Fruit fly (Drosophila melanogaster) whole organism, embryonic: ENCODE measurements around the gene CG13367.

ENCODE experiments used
- BEAF-32 ChIP-seq: fragments of 200-800 bp; sonication (Bioruptor generic); optimal IDR thresholded peaks from 3 replicates; lab custom pipeline; 2017; ENCODE audit warnings: missing biosample characterization, missing genetic modification characterization, mild to moderate bottlenecking, moderate library complexity, missing genetic modification reagents
- C15 ChIP-seq: fragments of 200-800 bp; sonication (Bioruptor generic); IDR thresholded peaks from 3 replicates; pipeline ENCODE4 v1.3.6; 2022; ENCODE audit warnings: missing biosample characterization, missing genetic modification characterization
- CG11085 ChIP-seq: fragments of 200-800 bp; sonication (Bioruptor generic); IDR thresholded peaks from 2 replicates; pipeline ENCODE4 v1.3.6; 2022; ENCODE audit warnings: missing biosample characterization, missing genetic modification characterization
- CG12155 ChIP-seq: fragments of 200-800 bp; sonication (Bioruptor generic); optimal IDR thresholded peaks from 3 replicates; lab custom pipeline; 2016; ENCODE audit warnings: missing biosample characterization, missing genetic modification characterization
- CG12236 ChIP-seq: fragments of 200-800 bp; sonication (Bioruptor generic); optimal IDR thresholded peaks from 2 replicates; lab custom pipeline; 2016; ENCODE audit warnings: missing biosample characterization, missing genetic modification characterization
- CG12299 ChIP-seq: fragments of 200-800 bp; sonication (Bioruptor generic); optimal IDR thresholded peaks from 2 replicates; lab custom pipeline; 2018; ENCODE audit warnings: missing biosample characterization, mild to moderate bottlenecking, missing genetic modification characterization
- CG12942 ChIP-seq: fragments of 200-800 bp; sonication (Bioruptor generic); optimal IDR thresholded peaks from 3 replicates; lab custom pipeline; 2016; ENCODE audit warnings: missing biosample characterization, missing genetic modification characterization
- CG13296 ChIP-seq: fragments of 200-800 bp; sonication (Bioruptor generic); optimal IDR thresholded peaks from 3 replicates; lab custom pipeline; 2018; ENCODE audit warnings: missing biosample characterization, mild to moderate bottlenecking, missing genetic modification characterization
- CG15514 ChIP-seq: fragments of 200-800 bp; sonication (Bioruptor generic); optimal IDR thresholded peaks from 3 replicates; lab custom pipeline; 2017; ENCODE audit warnings: missing biosample characterization, missing genetic modification characterization, mild to moderate bottlenecking, moderate library complexity, missing genetic modification reagents
- CG17385 ChIP-seq: fragments of 200-800 bp; sonication (Bioruptor generic); optimal IDR thresholded peaks from 3 replicates; lab custom pipeline; 2018; ENCODE audit warnings: missing biosample characterization, mild to moderate bottlenecking, missing genetic modification characterization
- CG17568 ChIP-seq: fragments of 200-800 bp; sonication (Bioruptor generic); optimal IDR thresholded peaks from 2 replicates; lab custom pipeline; 2018; ENCODE audit warnings: missing biosample characterization, mild to moderate bottlenecking, missing genetic modification characterization, moderate library complexity
- CG2116 ChIP-seq: fragments of 200-800 bp; sonication (Bioruptor generic); optimal IDR thresholded peaks from 3 replicates; lab custom pipeline; 2018; ENCODE audit warnings: missing biosample characterization, mild to moderate bottlenecking, missing genetic modification characterization
- CG31365 ChIP-seq: fragments of 200-800 bp; sonication (Bioruptor generic); optimal IDR thresholded peaks from 2 replicates; lab custom pipeline; 2018; ENCODE audit warnings: missing biosample characterization, mild to moderate bottlenecking, missing genetic modification characterization
- CG33213 ChIP-seq: fragments of 200-800 bp; sonication (Bioruptor generic); optimal IDR thresholded peaks from 3 replicates; lab custom pipeline; 2016; ENCODE audit warnings: missing biosample characterization, missing genetic modification characterization
- CG4730 ChIP-seq: fragments of 200-800 bp; sonication (Bioruptor generic); IDR thresholded peaks from 2 replicates; pipeline ENCODE4 v1.3.6; 2022; ENCODE audit warnings: missing biosample characterization, missing genetic modification characterization
- Chrac-16 ChIP-seq: fragments of 200-800 bp; sonication (Bioruptor generic); optimal IDR thresholded peaks from 3 replicates; lab custom pipeline; 2016; ENCODE audit warnings: missing biosample characterization, missing genetic modification characterization
- D19A ChIP-seq: fragments of 200-800 bp; optimal IDR thresholded peaks from 3 replicates; lab custom pipeline; 2019; ENCODE audit warnings: missing biosample characterization, mild to moderate bottlenecking, missing genetic modification characterization, moderate library complexity
- Dll ChIP-seq: fragments of 200-800 bp; sonication (Bioruptor generic); IDR thresholded peaks from 4 replicates; pipeline ENCODE4 v1.3.6; 2022; ENCODE audit warnings: missing biosample characterization, missing genetic modification characterization; ENCODE audit not compliant: partially characterized antibody
- Eip74EF ChIP-seq, 2 experiments: fragments of 200-800 bp in 1 of 2; fragments of >200 bp in 1 of 2; sonication (Bioruptor generic) in 1 of 2; optimal IDR thresholded peaks; 2 replicates each; lab custom pipeline; 2017 to 2019; ENCODE audit warnings: missing biosample characterization in 2 of 2, missing genetic modification characterization in 2 of 2, mild to moderate bottlenecking in 1 of 2, moderate library complexity in 1 of 2
- HLH4C ChIP-seq: fragments of 200-800 bp; sonication (Bioruptor generic); IDR thresholded peaks from 3 replicates; pipeline ENCODE4 v1.3.6; 2022; ENCODE audit warnings: missing biosample characterization, missing genetic modification characterization; ENCODE audit not compliant: partially characterized antibody
- Mes4 ChIP-seq: fragments of 200-800 bp; sonication (Bioruptor generic); optimal IDR thresholded peaks from 2 replicates; lab custom pipeline; 2016; ENCODE audit warnings: missing biosample characterization, missing genetic modification characterization
- Nf-YA ChIP-seq: fragments of 200-800 bp; sonication (Bioruptor generic); IDR thresholded peaks from 2 replicates; pipeline ENCODE4 v1.3.6; 2022; ENCODE audit warnings: missing biosample characterization, missing genetic modification characterization
- Oli ChIP-seq: fragments of 200-800 bp; sonication (Bioruptor generic); optimal IDR thresholded peaks from 2 replicates; lab custom pipeline; 2018; ENCODE audit warnings: missing biosample characterization, mild to moderate bottlenecking, missing genetic modification characterization, moderate library complexity
- Opbp ChIP-seq: fragments of 200-800 bp; sonication (Bioruptor generic); IDR thresholded peaks from 3 replicates; pipeline ENCODE4 v1.3.6; 2022; ENCODE audit warnings: missing biosample characterization, missing genetic modification characterization; ENCODE audit not compliant: partially characterized antibody
- Rfx ChIP-seq: fragments of 200-800 bp; sonication (Bioruptor generic); IDR thresholded peaks from 2 replicates; pipeline ENCODE4 v1.3.6; 2022; ENCODE audit warnings: missing biosample characterization, missing genetic modification characterization
- Side ChIP-seq: fragments of 200-800 bp; sonication (Bioruptor generic); optimal IDR thresholded peaks from 2 replicates; lab custom pipeline; 2016; ENCODE audit warnings: missing biosample characterization, missing genetic modification characterization
- Sin3A ChIP-seq: fragments of >200 bp; optimal IDR thresholded peaks from 2 replicates; lab custom pipeline; 2018
- ab ChIP-seq: fragments of 200-800 bp; sonication (Bioruptor generic); optimal IDR thresholded peaks from 2 replicates; lab custom pipeline; 2016; ENCODE audit warnings: missing biosample characterization, missing genetic modification characterization
- abd-A ChIP-seq: fragments of 200-800 bp; sonication (Bioruptor generic); optimal IDR thresholded peaks from 3 replicates; lab custom pipeline; 2019; ENCODE audit warnings: missing biosample characterization, mild to moderate bottlenecking, missing genetic modification characterization, moderate library complexity
- bsh ChIP-seq, 2 experiments: fragments of 200-800 bp; sonication (Bioruptor generic); optimal IDR thresholded peaks; 2 replicates each; lab custom pipeline; 2017 to 2018; ENCODE audit warnings: mild to moderate bottlenecking in 2 of 2, missing biosample characterization in 2 of 2, missing genetic modification characterization in 2 of 2, moderate library complexity in 1 of 2
- btn ChIP-seq: fragments of 200-800 bp; sonication (Bioruptor generic); optimal IDR thresholded peaks from 2 replicates; lab custom pipeline; 2016; ENCODE audit warnings: missing biosample characterization, missing genetic modification characterization
- chinmo ChIP-seq: fragments of 200-800 bp; sonication (Bioruptor generic); IDR thresholded peaks from 4 replicates; pipeline ENCODE4 v1.3.6; 2022; ENCODE audit warnings: missing biosample characterization, missing genetic modification characterization; ENCODE audit not compliant: partially characterized antibody
- croc ChIP-seq: fragments of 200-800 bp; sonication (Bioruptor generic); conservative IDR thresholded peaks from 3 replicates; pipeline ENCODE4 v1.3.6; 2022; ENCODE audit warnings: missing biosample characterization, missing genetic modification characterization
- fd102C ChIP-seq: fragments of 200-800 bp; sonication (Bioruptor generic); optimal IDR thresholded peaks from 2 replicates; lab custom pipeline; 2018; ENCODE audit warnings: missing biosample characterization, mild to moderate bottlenecking, missing genetic modification characterization, moderate library complexity
- gem ChIP-seq: fragments of 200-800 bp; sonication (Bioruptor generic); optimal IDR thresholded peaks from 2 replicates; lab custom pipeline; 2019; ENCODE audit warnings: missing biosample characterization, mild to moderate bottlenecking, missing genetic modification characterization, moderate library complexity
- jumu ChIP-seq: fragments of 200-800 bp; sonication (Bioruptor generic); optimal IDR thresholded peaks from 3 replicates; lab custom pipeline; 2016; ENCODE audit warnings: missing biosample characterization, missing genetic modification characterization
- nmo ChIP-seq: fragments of 200-800 bp; sonication (Bioruptor generic); optimal IDR thresholded peaks from 2 replicates; lab custom pipeline; 2018; ENCODE audit warnings: missing biosample characterization, mild to moderate bottlenecking, missing genetic modification characterization, moderate library complexity
- nom ChIP-seq: fragments of 200-800 bp; sonication (Bioruptor generic); optimal IDR thresholded peaks from 2 replicates; lab custom pipeline; 2017; ENCODE audit warnings: missing biosample characterization, missing genetic modification characterization, mild to moderate bottlenecking, moderate library complexity, missing genetic modification reagents
- odd ChIP-seq: fragments of 200-800 bp; sonication (Bioruptor generic); optimal IDR thresholded peaks from 2 replicates; lab custom pipeline; 2017; ENCODE audit warnings: missing biosample characterization, mild to moderate bottlenecking, missing genetic modification characterization
- pita ChIP-seq: fragments of 200-800 bp; sonication (Bioruptor generic); optimal IDR thresholded peaks from 2 replicates; lab custom pipeline; 2017; ENCODE audit warnings: missing biosample characterization, mild to moderate bottlenecking, missing genetic modification characterization
- pzg ChIP-seq: fragments of 200-800 bp; sonication (Bioruptor generic); optimal IDR thresholded peaks from 3 replicates; lab custom pipeline; 2018; ENCODE audit warnings: missing biosample characterization, mild to moderate bottlenecking, missing genetic modification characterization, moderate library complexity
- salm ChIP-seq: fragments of 200-800 bp; sonication (Bioruptor generic); optimal IDR thresholded peaks from 2 replicates; lab custom pipeline; 2018; ENCODE audit warnings: missing biosample characterization, mild to moderate bottlenecking, missing genetic modification characterization
- sens-2 ChIP-seq: fragments of 200-800 bp; sonication (Bioruptor generic); IDR thresholded peaks from 2 replicates; pipeline ENCODE4 v1.3.6; 2022; ENCODE audit warnings: missing biosample characterization, missing genetic modification characterization
- sna ChIP-seq: fragments of 200-800 bp; sonication (Bioruptor generic); IDR thresholded peaks from 2 replicates; pipeline ENCODE4 v1.3.6; 2022; ENCODE audit warnings: missing biosample characterization, missing genetic modification characterization; ENCODE audit not compliant: partially characterized antibody
- tna ChIP-seq: fragments of 200-800 bp; sonication (Bioruptor generic); IDR thresholded peaks from 2 replicates; pipeline ENCODE4 v1.3.6; 2022; ENCODE audit warnings: missing biosample characterization, missing genetic modification characterization; ENCODE audit not compliant: partially characterized antibody
- ttk ChIP-seq: fragments of 200-800 bp; sonication (Bioruptor generic); IDR thresholded peaks from 2 replicates; pipeline ENCODE4 v2.1.2; 2022; ENCODE audit warnings: missing biosample characterization, missing genetic modification characterization
- vfl ChIP-seq: fragments of 200-800 bp; sonication (Bioruptor generic); optimal IDR thresholded peaks from 2 replicates; lab custom pipeline; 2016; ENCODE audit warnings: missing biosample characterization, missing genetic modification characterization
- zen ChIP-seq: fragments of 200-800 bp; sonication (Bioruptor generic); optimal IDR thresholded peaks from 3 replicates; lab custom pipeline; 2018; ENCODE audit warnings: missing biosample characterization, mild to moderate bottlenecking, missing genetic modification characterization, moderate library complexity

Gene CG13367

dm6 chrX:655492-656379 is 11.2 kb downstream of the CG13367 start, which contains the start of the genes Hmt4-20 and SkpA (continued):
- TF ChIP-seq CG31365 (tag; lab: Kevin White, UChicago), result no peak
- peak; percentile 43 for TF ChIP-seq jumu (GFP tag; lab: Kevin White, UChicago)
- no peak for TF ChIP-seq fd102C (GFP tag; lab: Kevin White, UChicago)
- no peak for TF ChIP-seq Eip74EF (GFP tag; optimal IDR thresholded peaks at IDR 0.05; lab: Kevin White, UChicago)
- TF ChIP-seq zen, result peak; percentile 7
- TF ChIP-seq Mes4, result no peak
- TF ChIP-seq Side, result no peak
- no peak for TF ChIP-seq vfl (GFP tag; lab: Kevin White, UChicago)
- no peak for TF ChIP-seq CG17385 (GFP tag; lab: Kevin White, UChicago)
- no peak for TF ChIP-seq ab (GFP tag; lab: Kevin White, UChicago)
- TF ChIP-seq CG33213, result peak; percentile 68
- peak; percentile 56 for TF ChIP-seq CG15514 (GFP tag; lab: Kevin White, UChicago)
- TF ChIP-seq CG4730 (GFP tag; lab: Robert Waterston, UW), result no peak
- TF ChIP-seq Rfx (GFP tag; lab: Robert Waterston, UW), result no peak; the same call in 1 of the 2 replicates
- peak; percentile 89 for TF ChIP-seq HLH4C (GFP tag; lab: Robert Waterston, UW)
- TF ChIP-seq pzg, result peak; percentile 88
- no peak for TF ChIP-seq C15 (GFP tag; lab: Robert Waterston, UW)
- no peak for TF ChIP-seq CG12942 (GFP tag; lab: Kevin White, UChicago)
- no peak for TF ChIP-seq croc (GFP tag; lab: Robert Waterston, UW)
- peak; percentile 85 for TF ChIP-seq sna (GFP tag; lab: Robert Waterston, UW)
- no peak for TF ChIP-seq ttk (GFP tag; lab: Robert Waterston, UW)
- TF ChIP-seq abd-A (tag; lab: Kevin White, UChicago), result peak; percentile 6
- TF ChIP-seq tna (GFP tag; lab: Robert Waterston, UW), result peak; percentile 85
- TF ChIP-seq btn (GFP tag; lab: Kevin White, UChicago), result no peak
- TF ChIP-seq BEAF-32 (GFP tag; lab: Kevin White, UChicago), result peak; percentile 99
- TF ChIP-seq Chrac-16 (GFP tag; lab: Kevin White, UChicago), result no peak
- peak; percentile 90 for TF ChIP-seq Dll (GFP tag; lab: Robert Waterston, UW)
- TF ChIP-seq Sin3A (lab: Kevin White, UChicago), result peak; percentile 100
- 0 out of 2 replicates have a peak, but pooled peaks have one; percentile 15 for TF ChIP-seq CG11085 (GFP tag; lab: Robert Waterston, UW)
- no peak for TF ChIP-seq bsh (GFP tag; optimal IDR thresholded peaks at IDR 0.05; lab: Kevin White, UChicago)
- TF ChIP-seq nmo (GFP tag; lab: Kevin White, UChicago), result peak; percentile 61
- TF ChIP-seq odd, result no peak
- TF ChIP-seq Oli (tag; lab: Kevin White, UChicago), result no peak
- TF ChIP-seq CG12155 (GFP tag; lab: Kevin White, UChicago), result peak; percentile 18
- TF ChIP-seq CG12299 (tag; lab: Kevin White, UChicago), result no peak
- TF ChIP-seq CG13296 (GFP tag; lab: Kevin White, UChicago), result no peak
- TF ChIP-seq D19A (tag; lab: Kevin White, UChicago), result no peak
- no peak for TF ChIP-seq CG17568 (GFP tag; lab: Kevin White, UChicago)
- TF ChIP-seq Nf-YA, result no peak
- TF ChIP-seq CG2116 (GFP tag; lab: Kevin White, UChicago), result peak; percentile 83
- peak; percentile 5 for TF ChIP-seq gem (tag; lab: Kevin White, UChicago)
- no peak for TF ChIP-seq sens-2 (GFP tag; lab: Robert Waterston, UW)
- TF ChIP-seq Opbp (GFP tag; lab: Robert Waterston, UW), result peak; percentile 93
- no peak for TF ChIP-seq salm
- peak; percentile 78 for TF ChIP-seq pita (GFP tag; lab: Kevin White, UChicago)
- no peak for TF ChIP-seq nom (GFP tag; lab: Kevin White, UChicago)
- TF ChIP-seq chinmo (GFP tag; lab: Robert Waterston, UW), result peak; percentile 89; the same call in 3 of the 4 replicates
- no peak for TF ChIP-seq CG12236 (GFP tag; lab: Kevin White, UChicago)
